Worm (Caenorhabditis elegans): Measurements from ENCODE around the gene F09E5.11.

ce11 chrII:5393090-5393489 is 35.1 kb upstream of the F09E5.11 start, which contains the start of gene brap-2:
- TF ChIP-seq flt-1 (GFP tag; IDR thresholded peaks at IDR 0.05): no peak
- no peak for TF ChIP-seq T22C8.4 (GFP tag; IDR thresholded peaks at IDR 0.05)
- TF ChIP-seq med-1 (GFP tag; optimal IDR thresholded peaks at IDR 0.05; ENCODE audit: insufficient read depth): no peak
- TF ChIP-seq tab-1 (GFP tag; IDR thresholded peaks at IDR 0.05): no peak
- no peak for TF ChIP-seq cog-1 (tag; optimal IDR thresholded peaks at IDR 0.05)
- no peak for TF ChIP-seq ztf-29 (GFP tag; IDR thresholded peaks at IDR 0.05)
- TF ChIP-seq ztf-23 (GFP tag; IDR thresholded peaks at IDR 0.05): no peak
